Fruit fly (Drosophila melanogaster): ENCODE results near the gene CheB38a.

The CheB38a gene

DNA sequence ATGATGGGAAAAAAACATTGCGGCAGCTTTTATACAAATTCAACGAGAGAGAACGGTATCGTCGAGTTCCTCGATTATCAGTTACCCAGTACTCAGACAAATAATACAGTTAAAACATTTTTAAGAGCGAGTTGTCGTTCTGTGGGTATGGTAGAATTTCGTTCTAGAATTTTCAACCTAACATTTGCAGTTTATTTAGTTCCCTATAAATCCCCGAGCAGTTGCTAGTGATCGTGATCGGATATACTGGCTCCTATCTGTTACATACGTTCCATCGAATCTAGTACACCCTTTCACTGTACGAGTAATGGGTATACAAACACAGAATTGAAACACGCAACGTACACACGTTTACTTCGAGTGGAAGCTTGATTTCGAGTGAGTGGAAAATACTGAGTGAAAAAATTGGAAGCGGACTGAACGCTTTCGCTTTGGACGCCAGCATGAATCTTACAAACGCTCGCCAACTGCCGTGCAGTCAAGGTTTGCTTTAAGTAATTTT, 46.5 kb upstream of the CheB38a start, which contains the start of gene CG9338 (continued):
- peak; percentile 82 for TF ChIP-seq org-1 (GFP tag; optimal IDR thresholded peaks at IDR 0.05)
- TF ChIP-seq Drgx (GFP tag; IDR thresholded peaks at IDR 0.05), result peak; percentile 92
- TF ChIP-seq Chrac-16 (GFP tag; optimal IDR thresholded peaks at IDR 0.05), result peak; percentile 64
- TF ChIP-seq Dek (tag; optimal IDR thresholded peaks at IDR 0.05), result peak; percentile 82
- peak in 1 of 3 experiments; percentile 57 for TF ChIP-seq lola (GFP tag; optimal IDR thresholded peaks at IDR 0.05)
- TF ChIP-seq CG17328 (GFP tag; IDR thresholded peaks at IDR 0.05), result peak; percentile 60
- TF ChIP-seq usp (GFP tag; optimal IDR thresholded peaks at IDR 0.05), result no peak
- peak; percentile 55 for TF ChIP-seq H2.0 (GFP tag; IDR thresholded peaks at IDR 0.05)
- TF ChIP-seq jumu (GFP tag; optimal IDR thresholded peaks at IDR 0.05), result peak; percentile 73
- peak; percentile 82 for TF ChIP-seq CG16779 (GFP tag; IDR thresholded peaks at IDR 0.05)
- TF ChIP-seq BEAF-32 (GFP tag; optimal IDR thresholded peaks at IDR 0.05), result no peak
- TF ChIP-seq Antp (GFP tag; optimal IDR thresholded peaks at IDR 0.05), result peak; percentile 82
- TF ChIP-seq lmd (GFP tag; IDR thresholded peaks at IDR 0.05), result peak; percentile 86
- no peak for TF ChIP-seq tup (GFP tag; optimal IDR thresholded peaks at IDR 0.05)
- TF ChIP-seq mirr (GFP tag; optimal IDR thresholded peaks at IDR 0.05), result peak; percentile 87
- peak; percentile 76 for TF ChIP-seq CG8281 (tag; optimal IDR thresholded peaks at IDR 0.05)
- TF ChIP-seq her (GFP tag; optimal IDR thresholded peaks at IDR 0.05), result peak; percentile 80
- TF ChIP-seq Nf-YC (tag; optimal IDR thresholded peaks at IDR 0.05), result peak; percentile 89
- TF ChIP-seq HLH54F (GFP tag; optimal IDR thresholded peaks at IDR 0.05), result peak; percentile 73
- peak; percentile 70 for TF ChIP-seq CG11723 (GFP tag; optimal IDR thresholded peaks at IDR 0.05)
- TF ChIP-seq vnd (GFP tag; IDR thresholded peaks at IDR 0.05; ENCODE audit: partially characterized antibody), result 0 out of 3 replicates have a peak, but pooled peaks have one; percentile 23
- TF ChIP-seq CG17359 (tag; optimal IDR thresholded peaks at IDR 0.05), result peak; percentile 95
- no peak for TF ChIP-seq D (optimal IDR thresholded peaks at IDR 0.05)
- peak; percentile 86 for TF ChIP-seq D (GFP tag; optimal IDR thresholded peaks at IDR 0.05)
- peak; percentile 1 for TF ChIP-seq CG31388 (GFP tag; optimal IDR thresholded peaks at IDR 0.05)
- peak; percentile 86 for TF ChIP-seq caup (GFP tag; optimal IDR thresholded peaks at IDR 0.05; ENCODE audit: severe bottlenecking)
- peak; percentile 64 for TF ChIP-seq CG1602 (GFP tag; optimal IDR thresholded peaks at IDR 0.05)
- TF ChIP-seq CG13296 (GFP tag; optimal IDR thresholded peaks at IDR 0.05), result peak; percentile 94
- peak; percentile 81 for TF ChIP-seq Atf6 (GFP tag; IDR thresholded peaks at IDR 0.05)
- peak; percentile 77 for TF ChIP-seq Oli (tag; optimal IDR thresholded peaks at IDR 0.05)
- TF ChIP-seq CG12219 (GFP tag; optimal IDR thresholded peaks at IDR 0.05), result peak; percentile 70
- TF ChIP-seq mam (GFP tag; optimal IDR thresholded peaks at IDR 0.05), result peak; percentile 84
- peak; percentile 91 for TF ChIP-seq E2f1 (GFP tag; IDR thresholded peaks at IDR 0.05)
- TF ChIP-seq CG10147 (GFP tag; optimal IDR thresholded peaks at IDR 0.05), result peak; percentile 72
- peak; percentile 37 for TF ChIP-seq CG2116 (GFP tag; optimal IDR thresholded peaks at IDR 0.05)
- TF ChIP-seq grau (tag; optimal IDR thresholded peaks at IDR 0.05), result peak; percentile 84
- peak; percentile 56 for TF ChIP-seq ssp (GFP tag; IDR thresholded peaks at IDR 0.05)
- peak; percentile 76 for TF ChIP-seq CG9932 (GFP tag; IDR thresholded peaks at IDR 0.05)
- TF ChIP-seq CG8478 (optimal IDR thresholded peaks at IDR 0.05), result no peak
- TF ChIP-seq Dfd (GFP tag; optimal IDR thresholded peaks at IDR 0.05), result no peak
- peak; percentile 62; the same call in 2 of the 3 replicates for TF ChIP-seq Mrtf (GFP tag; IDR thresholded peaks at IDR 0.05)
- TF ChIP-seq Ssrp (tag; optimal IDR thresholded peaks at IDR 0.05), result peak; percentile 61
- no peak for TF ChIP-seq CG43689 (GFP tag; IDR thresholded peaks at IDR 0.05)
- peak; percentile 30 for TF ChIP-seq dmrt11E (tag; optimal IDR thresholded peaks at IDR 0.05)
- TF ChIP-seq CG7987 (GFP tag; optimal IDR thresholded peaks at IDR 0.05), result peak; percentile 84
- TF ChIP-seq Trl (optimal IDR thresholded peaks at IDR 0.05), result peak in 1 of 2 experiments; percentile 4
- TF ChIP-seq Trl (GFP tag; optimal IDR thresholded peaks at IDR 0.05), result peak; percentile 91
- TF ChIP-seq Ada2b (GFP tag; IDR thresholded peaks at IDR 0.05), result peak; percentile 72
- peak; percentile 73 for TF ChIP-seq CG14014 (GFP tag; IDR thresholded peaks at IDR 0.05)
- TF ChIP-seq hbn (GFP tag; IDR thresholded peaks at IDR 0.05; ENCODE audit: partially characterized antibody), result 0 out of 2 replicates have a peak, but pooled peaks have one; percentile 16
- TF ChIP-seq bigmax (GFP tag; optimal IDR thresholded peaks at IDR 0.05), result peak; percentile 26

All from whole organism, embryonic.